Worm (Caenorhabditis elegans) whole organism, L4/young adult: Measurements from ENCODE around the gene F13B9.2.

Experiments used
- dao-5 ChIP-seq: sonication (generic microtip); optimal IDR thresholded peaks from 2 replicates; lab custom pipeline; 2016; ENCODE audit warnings: missing genotype, missing genetic modification characterization, moderate library complexity, missing compliant biosample characterization
- him-1 ChIP-seq: sonication (generic microtip); optimal IDR thresholded peaks from 2 replicates; lab custom pipeline; 2016; ENCODE audit warnings: missing genotype, missing genetic modification reagents, missing genetic modification characterization, missing compliant biosample characterization

DNA sequence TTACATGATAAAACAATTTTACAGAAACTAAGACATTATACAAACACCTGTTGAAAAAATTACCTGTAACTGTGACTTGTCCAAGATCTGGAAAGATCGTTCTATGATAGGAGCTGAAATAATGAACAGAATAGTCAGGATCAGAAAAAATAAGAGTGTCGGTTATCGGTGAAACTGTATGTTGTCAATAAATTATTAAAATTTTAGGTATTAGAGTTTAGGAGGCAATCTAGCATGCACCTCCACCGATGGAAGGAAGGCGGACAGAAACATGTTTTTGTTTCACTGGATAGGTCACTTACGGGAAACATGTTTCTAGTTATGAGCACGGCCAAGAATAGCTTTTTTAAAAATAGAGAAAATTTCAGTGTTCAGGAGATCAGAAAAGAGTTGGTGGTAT lies 14.1 kb downstream of the F13B9.2 start, which contains the start of gene ced-13:
- TF ChIP-seq him-1 (tag; lab: Kevin White, UChicago), result no peak
- no peak for TF ChIP-seq dao-5 (tag; lab: Kevin White, UChicago)
